Fruit fly (Drosophila melanogaster) whole organism: ENCODE measurements around the gene Gycalpha99B.

Experiments used
- EcR ChIP-seq, 2 experiments: fragments of >200 bp; optimal IDR thresholded peaks; 2 replicates each; lab custom pipeline; 2017; ENCODE audit warnings: missing biosample characterization in 2 of 2, missing genetic modification characterization in 2 of 2, missing genetic modification reagents in 2 of 2
- usp ChIP-seq: fragments of >200 bp; optimal IDR thresholded peaks from 2 replicates; lab custom pipeline; 2017; ENCODE audit warnings: missing biosample characterization, missing genetic modification characterization, mixed read lengths

dm6 chr3R:29681241-29681640, 1.1 kb upstream of the Gycalpha99B start:
- TF ChIP-seq EcR (GFP tag; optimal IDR thresholded peaks at IDR 0.05; lab: Kevin White, UChicago): no peak
- TF ChIP-seq usp (GFP tag; lab: Kevin White, UChicago): no peak
